Fruit fly (Drosophila melanogaster): ENCODE data around the gene Pex12.

The Pex12 gene

DNA sequence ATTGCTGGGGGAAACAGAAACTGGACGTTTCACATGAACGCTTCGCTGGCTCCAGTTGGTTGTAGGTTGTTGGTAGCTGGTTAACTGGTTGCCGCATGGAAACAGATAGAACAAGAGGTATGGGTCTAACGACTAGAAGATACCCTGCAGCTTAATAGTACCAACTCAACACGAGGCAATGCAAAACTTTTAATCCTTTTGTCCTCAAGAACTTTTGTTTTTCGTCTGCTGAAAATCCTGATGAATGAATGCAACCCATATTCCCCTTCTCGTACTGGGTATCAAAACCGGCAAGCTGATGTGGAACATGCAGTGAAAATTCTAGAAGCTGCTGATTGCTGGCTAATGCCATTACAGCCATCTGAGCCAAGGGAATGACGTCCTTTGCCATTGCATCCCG lies 22.2 kb downstream of the Pex12 start (continued):
- 0 out of 3 replicates have a peak, but pooled peaks have one; percentile 37 for TF ChIP-seq CG11456 (GFP tag; IDR thresholded peaks at IDR 0.05)
- no peak for TF ChIP-seq Dref (GFP tag; IDR thresholded peaks at IDR 0.05)
- no peak for TF ChIP-seq grau (tag; optimal IDR thresholded peaks at IDR 0.05)
- no peak for TF ChIP-seq CG3847 (GFP tag; IDR thresholded peaks at IDR 0.05)
- TF ChIP-seq Bgb (GFP tag; IDR thresholded peaks at IDR 0.05; ENCODE audit: partially characterized antibody), result no peak
- no peak for TF ChIP-seq odd (GFP tag; optimal IDR thresholded peaks at IDR 0.05)
- TF ChIP-seq Taf1 (GFP tag; IDR thresholded peaks at IDR 0.05), result no peak
- TF ChIP-seq CG2120 (GFP tag; optimal IDR thresholded peaks at IDR 0.05), result peak; percentile 59
- TF ChIP-seq CG4820 (GFP tag; optimal IDR thresholded peaks at IDR 0.05), result no peak
- TF ChIP-seq CG2202 (tag; optimal IDR thresholded peaks at IDR 0.05), result peak; percentile 18
- TF ChIP-seq BEAF-32 (GFP tag; optimal IDR thresholded peaks at IDR 0.05), result no peak
- TF ChIP-seq Dll (GFP tag; IDR thresholded peaks at IDR 0.05; ENCODE audit: partially characterized antibody), result no peak
- peak; percentile 39; the same call in 1 of the 2 replicates for TF ChIP-seq seq (GFP tag; IDR thresholded peaks at IDR 0.05)
- no peak for TF ChIP-seq Neu2 (GFP tag; optimal IDR thresholded peaks at IDR 0.05; ENCODE audit: borderline replicate concordance)
- no peak for TF ChIP-seq br (optimal IDR thresholded peaks at IDR 0.05)
- no peak for TF ChIP-seq Trl (optimal IDR thresholded peaks at IDR 0.05)
- no peak for TF ChIP-seq Trl (GFP tag; optimal IDR thresholded peaks at IDR 0.05)
- TF ChIP-seq vnd (GFP tag; IDR thresholded peaks at IDR 0.05; ENCODE audit: partially characterized antibody), result no peak
- TF ChIP-seq CG16779 (GFP tag; IDR thresholded peaks at IDR 0.05), result no peak
- TF ChIP-seq CoRest (tag; optimal IDR thresholded peaks at IDR 0.05), result no peak
- TF ChIP-seq corto (GFP tag; optimal IDR thresholded peaks at IDR 0.05), result no peak
- TF ChIP-seq CG7271 (tag; optimal IDR thresholded peaks at IDR 0.05), result no peak
- no peak for TF ChIP-seq gro (GFP tag; optimal IDR thresholded peaks at IDR 0.05)
- TF ChIP-seq CG4617 (GFP tag; optimal IDR thresholded peaks at IDR 0.05; ENCODE audit: borderline replicate concordance), result no peak
- no peak for TF ChIP-seq NK7.1 (GFP tag; optimal IDR thresholded peaks at IDR 0.05)
- TF ChIP-seq lbe (GFP tag; optimal IDR thresholded peaks at IDR 0.05), result no peak
- TF ChIP-seq stwl (tag; optimal IDR thresholded peaks at IDR 0.05), result no peak
- TF ChIP-seq CG1602 (GFP tag; optimal IDR thresholded peaks at IDR 0.05), result peak; percentile 56
- no peak for TF ChIP-seq sob (GFP tag; IDR thresholded peaks at IDR 0.05)
- TF ChIP-seq CHES-1-like (GFP tag; optimal IDR thresholded peaks at IDR 0.05), result peak; percentile 3
- no peak for TF ChIP-seq CG13424 (tag; optimal IDR thresholded peaks at IDR 0.05)
- TF ChIP-seq tll (GFP tag; optimal IDR thresholded peaks at IDR 0.05), result no peak
- TF ChIP-seq CG4328 (GFP tag; optimal IDR thresholded peaks at IDR 0.05), result no peak
- peak; percentile 30 for TF ChIP-seq tup (GFP tag; optimal IDR thresholded peaks at IDR 0.05)
- TF ChIP-seq Hmr (GFP tag; optimal IDR thresholded peaks at IDR 0.05), result peak; percentile 1
- TF ChIP-seq CG12744 (GFP tag; optimal IDR thresholded peaks at IDR 0.05), result no peak
- peak; percentile 54 for TF ChIP-seq Atf-2 (GFP tag; optimal IDR thresholded peaks at IDR 0.05)
- no peak for TF ChIP-seq CG31365 (tag; optimal IDR thresholded peaks at IDR 0.05)
- no peak for TF ChIP-seq Lhr (GFP tag; optimal IDR thresholded peaks at IDR 0.05)
- no peak for TF ChIP-seq insv (GFP tag; optimal IDR thresholded peaks at IDR 0.05)
- TF ChIP-seq CG10431 (GFP tag; optimal IDR thresholded peaks at IDR 0.05), result no peak
- no peak for TF ChIP-seq Nf-YA (GFP tag; IDR thresholded peaks at IDR 0.05)
- TF ChIP-seq nmo (GFP tag; optimal IDR thresholded peaks at IDR 0.05), result no peak
- no peak for TF ChIP-seq pan (optimal IDR thresholded peaks at IDR 0.05)
- no peak for TF ChIP-seq pan (GFP tag; optimal IDR thresholded peaks at IDR 0.05 in 1 of 2, IDR thresholded peaks at IDR 0.05 in 1 of 2)
- TF ChIP-seq amos (GFP tag; IDR thresholded peaks at IDR 0.05; ENCODE audit: partially characterized antibody), result no peak
- 0 out of 2 replicates have a peak, but pooled peaks have one; percentile 21 for TF ChIP-seq peb (GFP tag; IDR thresholded peaks at IDR 0.05)
- no peak for TF ChIP-seq Ravus (GFP tag; IDR thresholded peaks at IDR 0.05)
- TF ChIP-seq ham (GFP tag; IDR thresholded peaks at IDR 0.05), result no peak
- TF ChIP-seq CG17328 (GFP tag; IDR thresholded peaks at IDR 0.05), result peak; percentile 66
- peak; percentile 67 for TF ChIP-seq Sox102F (GFP tag; optimal IDR thresholded peaks at IDR 0.05)
- TF ChIP-seq Awh (GFP tag; IDR thresholded peaks at IDR 0.05), result no peak
